Worm (Caenorhabditis elegans) whole organism, L3 larva: ENCODE measurements around the gene F46B6.13.

Experiments
- ZK546.5 ChIP-seq: sonication (generic microtip); optimal IDR thresholded peaks from 2 replicates; lab custom pipeline; 2017; ENCODE audit warnings: missing biosample characterization, missing genetic modification characterization
- elt-1 ChIP-seq: fragments of 150-350 bp; optimal IDR thresholded peaks from 2 replicates; lab custom pipeline; 2014; ENCODE audit warnings: missing biosample characterization, missing genetic modification characterization
- eor-1 ChIP-seq, 2 experiments: fragments of 150-350 bp; optimal IDR thresholded peaks; 2 replicates each; lab custom pipeline; 2014 to 2018; ENCODE audit warnings: missing biosample characterization in 2 of 2, missing genetic modification characterization in 2 of 2
- fkh-2 ChIP-seq: fragments of 150-350 bp; optimal IDR thresholded peaks from 2 replicates; lab custom pipeline; 2014; ENCODE audit warnings: missing biosample characterization, missing genetic modification reagents, missing genetic modification characterization
- nhr-12 ChIP-seq: fragments of 150-350 bp; optimal IDR thresholded peaks from 2 replicates; lab custom pipeline; 2014; ENCODE audit warnings: missing biosample characterization, missing genetic modification characterization
- nhr-28 ChIP-seq: fragments of 150-350 bp; optimal IDR thresholded peaks from 2 replicates; lab custom pipeline; 2014; ENCODE audit warnings: missing biosample characterization, missing genetic modification characterization
- nhr-77 ChIP-seq: fragments of 150-350 bp; optimal IDR thresholded peaks from 2 replicates; lab custom pipeline; 2014; ENCODE audit warnings: missing biosample characterization, missing genetic modification characterization
- pqm-1 ChIP-seq: fragments of 150-350 bp; optimal IDR thresholded peaks from 2 replicates; lab custom pipeline; 2017; ENCODE audit warnings: missing biosample characterization, missing genetic modification characterization, inconsistent platforms
- snpc-4 ChIP-seq: fragments of 150-350 bp; optimal IDR thresholded peaks from 2 replicates; lab custom pipeline; 2014; ENCODE audit warnings: missing biosample characterization, missing genetic modification characterization
- unc-62 ChIP-seq: fragments of 150-350 bp; sonication (generic microtip); optimal IDR thresholded peaks from 4 replicates; lab custom pipeline; 2014; ENCODE audit warnings: missing biosample characterization, missing genetic modification reagents, missing genetic modification characterization

DNA sequence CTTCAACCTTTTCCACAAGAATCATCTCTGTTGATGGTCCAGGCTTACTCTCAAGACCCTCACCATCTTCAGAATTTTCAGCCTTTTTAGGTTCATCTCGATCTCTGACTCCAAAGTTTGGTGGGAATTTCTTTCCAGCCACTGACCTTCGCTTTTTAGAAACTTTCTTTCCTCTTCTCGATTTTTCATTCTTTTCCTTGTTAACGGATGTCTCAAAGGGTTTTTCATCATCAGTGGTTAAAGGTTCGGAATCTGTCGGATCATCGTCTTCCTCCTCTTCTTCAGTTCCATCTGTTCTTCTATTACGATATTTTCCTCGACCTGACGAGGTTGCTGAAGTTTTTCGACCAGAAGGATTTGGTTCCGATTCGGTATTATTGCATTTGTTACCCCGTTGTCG is 49.6 kb upstream of the F46B6.13 start:
- TF ChIP-seq fkh-2 (tag; lab: Kevin White, UChicago) (no peak), snpc-4 (tag; lab: Kevin White, UChicago) (no peak), nhr-77 (tag; lab: Kevin White, UChicago) (no peak), elt-1 (tag; lab: Kevin White, UChicago) (no peak), nhr-12 (tag; lab: Kevin White, UChicago) (no peak), pqm-1 (no peak), ZK546.5 (tag; lab: Kevin White, UChicago) (no peak), unc-62 (no peak), nhr-28 (tag; lab: Kevin White, UChicago) (no peak), eor-1 (tag; optimal IDR thresholded peaks at IDR 0.05; lab: Kevin White, UChicago) (no peak)
